Worm (Caenorhabditis elegans): Measurements from ENCODE around the gene F41B4.3.

ce11 chrX:6805427-6805826 is 30.5 kb downstream of the F41B4.3 start:
- TF ChIP-seq pha-4 (tag; optimal IDR thresholded peaks at IDR 0.05) (no peak), ama-1 (optimal IDR thresholded peaks at IDR 0.05) (no peak), ama-1 (GFP tag; optimal IDR thresholded peaks at IDR 0.05) (no peak)

Data from whole organism, young adult.